Worm (Caenorhabditis elegans) whole organism, young adult: ENCODE results near the gene srd-41.

Experiments
- B0261.1 ChIP-seq: sonication (generic microtip); optimal IDR thresholded peaks from 2 replicates; lab custom pipeline; 2016; ENCODE audit warnings: mild to moderate bottlenecking, missing genetic modification characterization, moderate library complexity, missing compliant biosample characterization
- F33H1.4 ChIP-seq: fragments of 200-800 bp; sonication (Bioruptor generic); IDR thresholded peaks from 2 replicates; pipeline ENCODE4 v1.3.6; 2022; ENCODE audit warnings: missing genetic modification reagents, missing genetic modification characterization, missing compliant biosample characterization
- K11D2.4 ChIP-seq: fragments of 200-800 bp; sonication (Bioruptor generic); IDR thresholded peaks from 2 replicates; pipeline ENCODE4 v1.3.6; 2022; ENCODE audit warnings: missing genetic modification reagents, missing genetic modification characterization, missing compliant biosample characterization
- T26A5.8 ChIP-seq: sonication (generic microtip); optimal IDR thresholded peaks from 2 replicates; lab custom pipeline; 2016; ENCODE audit warnings: missing genetic modification characterization, missing compliant biosample characterization
- Y53F4B.3 ChIP-seq: fragments of 200-800 bp; sonication (Bioruptor generic); IDR thresholded peaks from 2 replicates; pipeline ENCODE4 v1.3.6; 2022; ENCODE audit warnings: missing genetic modification reagents, missing genetic modification characterization, missing compliant biosample characterization
- Y53G8AR.9 ChIP-seq: fragments of 200-800 bp; sonication (Bioruptor generic); conservative IDR thresholded peaks from 2 replicates; pipeline ENCODE4 v1.3.6; 2022; ENCODE audit warnings: missing genetic modification reagents, missing genetic modification characterization, missing compliant biosample characterization
- Y56A3A.18 ChIP-seq: fragments of 200-800 bp; sonication (Bioruptor generic); IDR thresholded peaks from 2 replicates; pipeline ENCODE4 v1.3.6; 2022; ENCODE audit warnings: missing genetic modification reagents, missing genetic modification characterization, missing compliant biosample characterization
- Y95B8A.8 ChIP-seq: fragments of 200-800 bp; sonication (Bioruptor generic); IDR thresholded peaks from 2 replicates; pipeline ENCODE4 v1.3.6; 2022; ENCODE audit warnings: missing genetic modification reagents, missing genetic modification characterization, missing compliant biosample characterization
- akir-1 ChIP-seq: fragments of 200-800 bp; sonication (Bioruptor generic); optimal IDR thresholded peaks from 2 replicates; lab custom pipeline; 2018; ENCODE audit warnings: mild to moderate bottlenecking, missing genetic modification characterization, moderate library complexity, missing compliant biosample characterization
- aptf-3 ChIP-seq: fragments of 200-800 bp; sonication (Bioruptor generic); IDR thresholded peaks from 2 replicates; pipeline ENCODE4 v1.3.6; 2022; ENCODE audit warnings: missing genetic modification characterization, missing compliant biosample characterization
- athp-1 ChIP-seq: sonication (generic microtip); optimal IDR thresholded peaks from 2 replicates; lab custom pipeline; 2017; ENCODE audit warnings: mild to moderate bottlenecking, missing genetic modification characterization, missing compliant biosample characterization
- attf-3 ChIP-seq: fragments of 200-800 bp; sonication (Bioruptor generic); conservative IDR thresholded peaks from 2 replicates; pipeline ENCODE4 v1.3.6; 2022; ENCODE audit warnings: missing genetic modification reagents, missing genetic modification characterization, missing compliant biosample characterization
- cebp-2 ChIP-seq: fragments of 200-800 bp; sonication (Bioruptor generic); IDR thresholded peaks from 2 replicates; pipeline ENCODE4 v1.3.6; 2022; ENCODE audit warnings: missing genetic modification characterization, missing compliant biosample characterization
- ceh-40 ChIP-seq: fragments of 200-800 bp; sonication (Bioruptor generic); IDR thresholded peaks from 2 replicates; pipeline ENCODE4 v1.3.6; 2022; ENCODE audit warnings: missing genetic modification characterization, missing compliant biosample characterization
- chd-7 ChIP-seq: sonication (generic microtip); optimal IDR thresholded peaks from 2 replicates; lab custom pipeline; 2016; ENCODE audit warnings: mild to moderate bottlenecking, missing genetic modification characterization, moderate library complexity, missing compliant biosample characterization
- die-1 ChIP-seq: sonication (generic microtip); optimal IDR thresholded peaks from 2 replicates; lab custom pipeline; 2016; ENCODE audit warnings: missing genotype, mild to moderate bottlenecking, missing genetic modification characterization, missing compliant biosample characterization
- dox-1 ChIP-seq: fragments of 200-800 bp; sonication (Bioruptor generic); IDR thresholded peaks from 2 replicates; pipeline ENCODE4 v1.3.6; 2022; ENCODE audit warnings: missing genetic modification reagents, missing genetic modification characterization, missing compliant biosample characterization
- dpff-1 ChIP-seq: sonication (generic microtip); optimal IDR thresholded peaks from 2 replicates; lab custom pipeline; 2017; ENCODE audit warnings: mild to moderate bottlenecking, missing genetic modification characterization, missing compliant biosample characterization
- efl-1 ChIP-seq: fragments of 150-350 bp; optimal IDR thresholded peaks from 2 replicates; lab custom pipeline; 2014; ENCODE audit warnings: missing biosample characterization, missing genetic modification reagents, missing genetic modification characterization
- egl-44 ChIP-seq: fragments of 200-800 bp; sonication (Bioruptor generic); IDR thresholded peaks from 2 replicates; pipeline ENCODE4 v1.3.6; 2022; ENCODE audit warnings: missing genetic modification reagents, missing genetic modification characterization, missing compliant biosample characterization
- egrh-3 ChIP-seq: fragments of 200-800 bp; sonication (Bioruptor generic); IDR thresholded peaks from 2 replicates; pipeline ENCODE4 v1.3.6; 2022; ENCODE audit warnings: missing genetic modification reagents, missing genetic modification characterization, missing compliant biosample characterization
- ets-4 ChIP-seq: fragments of 200-800 bp; sonication (Bioruptor generic); optimal IDR thresholded peaks from 2 replicates; lab custom pipeline; 2018; ENCODE audit warnings: mild to moderate bottlenecking, missing genetic modification characterization, missing compliant biosample characterization
- gei-17 ChIP-seq: fragments of 200-800 bp; sonication (Bioruptor generic); optimal IDR thresholded peaks from 2 replicates; lab custom pipeline; 2018; ENCODE audit warnings: mild to moderate bottlenecking, missing genetic modification characterization, missing compliant biosample characterization
- hsf-1 ChIP-seq: fragments of 200-800 bp; sonication (Bioruptor generic); IDR thresholded peaks from 2 replicates; pipeline ENCODE4 v1.3.6; 2022; ENCODE audit warnings: missing genetic modification reagents, missing genetic modification characterization, missing compliant biosample characterization
- lin-26 ChIP-seq: fragments of 200-800 bp; sonication (Bioruptor generic); IDR thresholded peaks from 2 replicates; pipeline ENCODE4 v1.3.6; 2022; ENCODE audit warnings: missing genetic modification reagents, missing genetic modification characterization, missing compliant biosample characterization
- lin-40 ChIP-seq: sonication (generic microtip); optimal IDR thresholded peaks from 2 replicates; lab custom pipeline; 2016; ENCODE audit warnings: missing genetic modification characterization, mild to moderate bottlenecking, missing compliant biosample characterization, missing genotype, missing genetic modification reagents
- lir-1 ChIP-seq: fragments of 200-800 bp; sonication (Bioruptor generic); conservative IDR thresholded peaks from 2 replicates; pipeline ENCODE4 v1.3.6; 2022; ENCODE audit warnings: missing genetic modification reagents, missing genetic modification characterization, missing compliant biosample characterization
- lsl-1 ChIP-seq: fragments of 200-800 bp; sonication (Bioruptor generic); optimal IDR thresholded peaks from 2 replicates; lab custom pipeline; 2018; ENCODE audit warnings: mild to moderate bottlenecking, missing genetic modification characterization, moderate library complexity, missing compliant biosample characterization
- lsy-27 ChIP-seq: sonication (generic microtip); optimal IDR thresholded peaks from 2 replicates; lab custom pipeline; 2017; ENCODE audit warnings: missing genetic modification characterization, mild to moderate bottlenecking, missing compliant biosample characterization, antibody characterized with exemption, missing genotype, borderline replicate concordance; ENCODE audit not compliant: insufficient read depth
- madf-10 ChIP-seq: sonication (generic microtip); optimal IDR thresholded peaks from 2 replicates; lab custom pipeline; 2016; ENCODE audit warnings: mild to moderate bottlenecking, missing genetic modification characterization, missing compliant biosample characterization
- madf-3 ChIP-seq: fragments of 200-800 bp; sonication (Bioruptor generic); IDR thresholded peaks from 2 replicates; pipeline ENCODE4 v1.3.6; 2022; ENCODE audit warnings: missing genetic modification reagents, missing genetic modification characterization, missing compliant biosample characterization
- mcd-1 ChIP-seq: fragments of 200-800 bp; sonication (Bioruptor generic); IDR thresholded peaks from 2 replicates; pipeline ENCODE4 v1.3.6; 2022; ENCODE audit warnings: missing genetic modification reagents, missing genetic modification characterization, missing compliant biosample characterization
- nfya-2 ChIP-seq: fragments of 200-800 bp; sonication (Bioruptor generic); IDR thresholded peaks from 2 replicates; pipeline ENCODE4 v1.3.6; 2022; ENCODE audit warnings: missing genetic modification reagents, missing genetic modification characterization, missing compliant biosample characterization
- nfyb-1 ChIP-seq: fragments of 200-800 bp; sonication (Bioruptor generic); IDR thresholded peaks from 2 replicates; pipeline ENCODE4 v1.3.6; 2022; ENCODE audit warnings: missing genetic modification reagents, missing genetic modification characterization, missing compliant biosample characterization
- nhr-27 ChIP-seq: fragments of 200-800 bp; sonication (Bioruptor generic); optimal IDR thresholded peaks from 2 replicates; lab custom pipeline; 2018; ENCODE audit warnings: mild to moderate bottlenecking, missing genetic modification characterization, moderate library complexity, missing compliant biosample characterization
- pbrm-1 ChIP-seq: fragments of 200-800 bp; sonication (Bioruptor generic); IDR thresholded peaks from 2 replicates; pipeline ENCODE4 v1.3.6; 2022; ENCODE audit warnings: missing genetic modification reagents, missing genetic modification characterization, missing compliant biosample characterization
- sdz-38 ChIP-seq: sonication (generic microtip); optimal IDR thresholded peaks from 2 replicates; lab custom pipeline; 2016; ENCODE audit warnings: missing genotype, missing genetic modification characterization, missing compliant biosample characterization
- snpc-1.1 ChIP-seq: sonication (generic microtip); optimal IDR thresholded peaks from 2 replicates; lab custom pipeline; 2017; ENCODE audit warnings: missing genetic modification characterization, mild to moderate bottlenecking, missing compliant biosample characterization, antibody characterized with exemption, moderate library complexity, missing genotype, missing genetic modification reagents; ENCODE audit not compliant: insufficient read depth
- somi-1 ChIP-seq: fragments of 200-800 bp; sonication (Bioruptor generic); optimal IDR thresholded peaks from 2 replicates; lab custom pipeline; 2018; ENCODE audit warnings: mild to moderate bottlenecking, missing genetic modification characterization, missing compliant biosample characterization
- tlf-1 ChIP-seq: fragments of 200-800 bp; sonication (Bioruptor generic); optimal IDR thresholded peaks from 2 replicates; lab custom pipeline; 2018; ENCODE audit warnings: mild to moderate bottlenecking, missing genetic modification characterization, missing compliant biosample characterization
- zfh-2 ChIP-seq: fragments of 200-800 bp; sonication (Bioruptor generic); conservative IDR thresholded peaks from 2 replicates; pipeline ENCODE4 v1.3.6; 2022; ENCODE audit warnings: missing genetic modification reagents, missing genetic modification characterization, missing compliant biosample characterization
- ztf-25 ChIP-seq: fragments of 200-800 bp; sonication (Bioruptor generic); IDR thresholded peaks from 2 replicates; pipeline ENCODE4 v1.3.6; 2022; ENCODE audit warnings: missing genetic modification reagents, missing genetic modification characterization, missing compliant biosample characterization

Gene srd-41

ce11 chrX:12367498-12367897, 41.0 kb downstream of the srd-41 start (continued):
- TF ChIP-seq lin-40 (tag; lab: Kevin White, UChicago) = no peak
- 0 out of 2 replicates have a peak, but pooled peaks have one; percentile 55 for TF ChIP-seq Y95B8A.8
- TF ChIP-seq hsf-1 (GFP tag; lab: Robert Waterston, UW) = no peak
- peak; percentile 80 for TF ChIP-seq die-1
- TF ChIP-seq chd-7 (tag; lab: Kevin White, UChicago) = peak; percentile 30
- peak; percentile 87 for TF ChIP-seq dox-1 (GFP tag; lab: Robert Waterston, UW)
- peak; percentile 6 for TF ChIP-seq T26A5.8 (tag; lab: Kevin White, UChicago)
- peak; percentile 94 for TF ChIP-seq B0261.1
- TF ChIP-seq pbrm-1 (GFP tag; lab: Robert Waterston, UW) = peak; percentile 78; the same call in 1 of the 2 replicates
- TF ChIP-seq zfh-2 (GFP tag; lab: Robert Waterston, UW) = 0 out of 2 replicates have a peak, but pooled peaks have one; percentile 31
- TF ChIP-seq ztf-25 (GFP tag; lab: Robert Waterston, UW) = 0 out of 2 replicates have a peak, but pooled peaks have one; percentile 46
- TF ChIP-seq efl-1 (GFP tag; lab: Kevin White, UChicago) = peak; percentile 6
- no peak for TF ChIP-seq F33H1.4 (GFP tag; lab: Robert Waterston, UW)
- peak; percentile 59 for TF ChIP-seq gei-17 (GFP tag; lab: Kevin White, UChicago)
- TF ChIP-seq attf-3 = 0 out of 2 replicates have a peak, but pooled peaks have one; percentile 35
- peak; percentile 67 for TF ChIP-seq madf-10 (tag; lab: Kevin White, UChicago)
- TF ChIP-seq egl-44 (GFP tag; lab: Robert Waterston, UW) = peak; percentile 80; the same call in 1 of the 2 replicates
- TF ChIP-seq ets-4 (GFP tag; lab: Kevin White, UChicago) = no peak
- TF ChIP-seq egrh-3 (GFP tag; lab: Robert Waterston, UW) = peak; percentile 42
- 0 out of 2 replicates have a peak, but pooled peaks have one; percentile 71 for TF ChIP-seq Y56A3A.18 (GFP tag; lab: Robert Waterston, UW)
- peak; percentile 69 for TF ChIP-seq nfyb-1 (GFP tag; lab: Robert Waterston, UW)
- peak; percentile 31 for TF ChIP-seq somi-1 (GFP tag; lab: Kevin White, UChicago)
- peak; percentile 5 for TF ChIP-seq snpc-1.1
- TF ChIP-seq mcd-1 (GFP tag; lab: Robert Waterston, UW) = peak; percentile 54
- no peak for TF ChIP-seq nfya-2 (GFP tag; lab: Robert Waterston, UW)
- TF ChIP-seq lin-26 (GFP tag; lab: Robert Waterston, UW) = peak; percentile 86
- TF ChIP-seq sdz-38 (tag; lab: Kevin White, UChicago) = no peak

- TF ChIP-seq madf-3 = no peak
- no peak for TF ChIP-seq cebp-2 (GFP tag; lab: Robert Waterston, UW)
- no peak for TF ChIP-seq Y53F4B.3 (GFP tag; lab: Robert Waterston, UW)
- TF ChIP-seq akir-1 = no peak
- TF ChIP-seq nhr-27 (tag; lab: Kevin White, UChicago) = no peak
- TF ChIP-seq ets-4 (GFP tag; lab: Kevin White, UChicago) = no peak
- TF ChIP-seq tlf-1 = no peak
- TF ChIP-seq K11D2.4 = no peak
- no peak for TF ChIP-seq ceh-40 (GFP tag; lab: Robert Waterston, UW)
- no peak for TF ChIP-seq aptf-3 (GFP tag; lab: Robert Waterston, UW)
- no peak for TF ChIP-seq lsl-1 (GFP tag; lab: Kevin White, UChicago)
- no peak for TF ChIP-seq gei-17 (GFP tag; lab: Kevin White, UChicago)
- no peak for TF ChIP-seq lir-1 (GFP tag; lab: Robert Waterston, UW)
- no peak for TF ChIP-seq snpc-1.1
- no peak for TF ChIP-seq lsy-27 (tag; lab: Kevin White, UChicago)
- no peak for TF ChIP-seq zfh-2 (GFP tag; lab: Robert Waterston, UW)
- TF ChIP-seq somi-1 (GFP tag; lab: Kevin White, UChicago) = no peak
- no peak for TF ChIP-seq Y53G8AR.9 (GFP tag; lab: Robert Waterston, UW)
- TF ChIP-seq dpff-1 = no peak
- no peak for TF ChIP-seq athp-1 (tag; lab: Kevin White, UChicago)
- TF ChIP-seq, all 124 proteins: peak for 0
These were observed 44.8 kb downstream of the srd-41 start, which contains the start of gene rif-1.2 for ce11 chrX:12371321-12371720. TSS of gene rif-1.2 (minus strand) at chrX:12371421.
